Worm (Caenorhabditis elegans): ENCODE data around the gene C14B9.2.

C14B9.2 gene

DNA sequence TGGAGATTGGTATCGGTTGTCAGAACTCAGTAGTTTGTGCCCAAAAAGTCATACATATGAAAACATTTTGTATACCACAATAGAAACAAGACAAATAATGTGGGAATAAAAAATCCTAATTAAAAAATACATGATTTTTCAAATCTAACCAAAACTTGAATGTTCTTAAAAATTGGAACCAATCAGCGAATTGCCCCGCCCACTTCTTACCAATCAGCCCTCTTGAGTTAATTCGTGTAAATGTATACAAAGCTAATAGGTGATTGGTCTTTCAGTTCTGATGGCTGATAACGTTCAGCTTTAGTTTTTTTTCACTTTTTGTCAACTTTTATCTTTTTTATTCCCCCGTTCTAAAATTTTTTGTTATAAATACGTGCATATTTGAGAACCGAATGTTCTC is 41.8 kb downstream of the C14B9.2 start:
- no peak for TF ChIP-seq hlh-17 (GFP tag; optimal IDR thresholded peaks at IDR 0.05; ENCODE audit: borderline replicate concordance)
- no peak for TF ChIP-seq mab-9 (GFP tag; IDR thresholded peaks at IDR 0.05)
- no peak for TF ChIP-seq efl-3 (GFP tag; optimal IDR thresholded peaks at IDR 0.05)
- no peak for TF ChIP-seq snpc-4 (tag; optimal IDR thresholded peaks at IDR 0.05)
- TF ChIP-seq tbx-2 (tag; optimal IDR thresholded peaks at IDR 0.05), result no peak
- TF ChIP-seq unc-86 (tag; optimal IDR thresholded peaks at IDR 0.05), result no peak
- TF ChIP-seq unc-62 (GFP tag; optimal IDR thresholded peaks at IDR 0.05), result no peak
- no peak for TF ChIP-seq ces-1 (GFP tag; optimal IDR thresholded peaks at IDR 0.05)
- no peak for TF ChIP-seq lin-35 (GFP tag; optimal IDR thresholded peaks at IDR 0.05)
- no peak for TF ChIP-seq mdl-1 (tag; optimal IDR thresholded peaks at IDR 0.05)
- TF ChIP-seq jun-1 (tag; optimal IDR thresholded peaks at IDR 0.05), result no peak
- TF ChIP-seq pqm-1 (tag; optimal IDR thresholded peaks at IDR 0.05), result no peak
- TF ChIP-seq xbp-1 (tag; optimal IDR thresholded peaks at IDR 0.05), result no peak
- TF ChIP-seq nhr-12 (tag; optimal IDR thresholded peaks at IDR 0.05), result no peak
- TF ChIP-seq elt-3 (tag; optimal IDR thresholded peaks at IDR 0.05), result no peak
- TF ChIP-seq blmp-1 (tag; optimal IDR thresholded peaks at IDR 0.05), result no peak
- no peak for TF ChIP-seq nhr-11 (tag; optimal IDR thresholded peaks at IDR 0.05)

DNA sequence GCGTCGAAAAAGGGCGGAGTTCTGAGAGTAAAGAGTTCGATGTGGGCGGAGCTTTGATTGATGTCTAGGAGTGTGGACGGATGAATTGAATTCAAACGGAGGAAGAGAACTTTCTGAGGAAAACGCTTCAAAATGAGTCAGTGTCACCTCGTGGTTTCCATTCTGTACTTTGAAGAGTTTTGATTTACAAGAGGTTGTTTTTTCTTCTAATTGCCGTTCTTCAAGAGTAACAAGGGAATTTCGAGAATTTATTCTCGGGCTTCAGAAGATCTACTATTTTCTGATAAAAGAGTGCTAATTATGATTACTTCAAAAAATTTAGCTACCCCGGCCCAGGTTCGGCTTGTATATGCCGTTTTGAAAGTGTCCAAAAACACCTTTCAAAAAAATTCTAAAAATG is 42.8 kb downstream of the C14B9.2 start, which contains the start of gene C50C3.12:
TSS of gene C50C3.12 (plus strand) at position 301 of the 400 bp plus-strand sequence.
- TF ChIP-seq nhr-237 (tag; optimal IDR thresholded peaks at IDR 0.05), result no peak
- TF ChIP-seq C34B4.2 (tag; optimal IDR thresholded peaks at IDR 0.05), result no peak
- TF ChIP-seq nhr-90 (tag; optimal IDR thresholded peaks at IDR 0.05; ENCODE audit: poor library complexity), result no peak
- no peak for TF ChIP-seq ama-1 (optimal IDR thresholded peaks at IDR 0.05)
- no peak for TF ChIP-seq dsc-1 (tag; optimal IDR thresholded peaks at IDR 0.05)
- peak; percentile 3 for TF ChIP-seq lin-14 (GFP tag; optimal IDR thresholded peaks at IDR 0.05)

DNA sequence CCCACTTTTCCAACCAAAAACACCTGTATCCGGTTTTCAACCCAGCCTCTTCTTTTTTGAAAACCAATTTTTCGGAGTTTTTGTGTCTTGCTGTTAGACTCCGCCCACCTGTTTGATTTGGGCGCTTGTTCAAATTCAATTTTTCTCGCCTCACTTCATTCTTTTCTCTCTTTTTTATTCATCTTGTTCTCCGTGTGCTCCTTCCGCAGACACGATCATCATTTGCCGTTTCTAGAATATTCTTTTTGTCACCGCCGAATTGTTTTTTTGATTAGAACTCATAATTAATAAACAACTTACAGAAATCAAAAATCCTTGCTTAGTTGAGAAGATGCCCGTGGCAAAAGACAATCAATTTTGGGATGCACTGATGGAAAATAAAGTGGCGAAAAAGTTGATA is 45.5 kb downstream of the C14B9.2 start, which contains the start of gene C50C3.5:
TSS of gene C50C3.5 (plus strand) at position 301 of the 400 bp plus-strand sequence.
- TF ChIP-seq zag-1 (tag; optimal IDR thresholded peaks at IDR 0.05) (no peak), fkh-10 (GFP tag; optimal IDR thresholded peaks at IDR 0.05) (peak; percentile 52), lin-14 (GFP tag; optimal IDR thresholded peaks at IDR 0.05) (peak; percentile 37)

DNA sequence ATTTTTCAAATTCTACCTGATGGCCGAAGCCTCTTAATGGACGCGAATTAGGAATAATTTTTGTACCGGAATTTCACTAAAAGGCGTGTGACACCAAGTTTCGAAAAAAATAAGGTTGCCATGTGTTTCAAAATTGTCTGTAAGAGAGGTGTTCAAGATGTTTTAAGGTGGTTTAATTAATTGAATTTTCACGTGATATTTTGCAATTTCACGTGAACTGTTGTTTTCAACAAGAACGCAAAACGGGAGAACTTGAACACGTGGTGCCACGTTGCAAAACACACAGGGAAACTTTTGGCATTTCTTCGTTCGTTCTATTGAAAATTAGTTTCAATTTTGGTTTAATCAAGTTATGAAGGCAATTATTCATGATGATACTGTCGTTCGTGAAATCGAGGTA is 48.1 kb downstream of the C14B9.2 start, which contains the start of gene spc-2:
TSS of gene spc-2 (plus strand) at position 301 of the 400 bp plus-strand sequence.
- TF ChIP-seq unc-30 (tag; optimal IDR thresholded peaks at IDR 0.05) (no peak), nhr-11 (tag; optimal IDR thresholded peaks at IDR 0.05) (no peak), xbp-1 (tag; optimal IDR thresholded peaks at IDR 0.05) (no peak), vab-15 (tag; optimal IDR thresholded peaks at IDR 0.05) (no peak), mab-9 (GFP tag; IDR thresholded peaks at IDR 0.05) (no peak), irx-1 (tag; optimal IDR thresholded peaks at IDR 0.05) (no peak), ztf-4 (tag; optimal IDR thresholded peaks at IDR 0.05) (no peak), snu-23 (GFP tag; optimal IDR thresholded peaks at IDR 0.05) (no peak), ama-1 (optimal IDR thresholded peaks at IDR 0.05) (no peak), lsy-2 (tag; optimal IDR thresholded peaks at IDR 0.05) (no peak), egl-27 (tag; optimal IDR thresholded peaks at IDR 0.05) (no peak), nhr-85 (tag) (no peak), hlh-4 (tag; optimal IDR thresholded peaks at IDR 0.05) (no peak), unc-130 (tag; optimal IDR thresholded peaks at IDR 0.05) (no peak), tbx-2 (tag; optimal IDR thresholded peaks at IDR 0.05) (no peak), nhr-12 (tag; optimal IDR thresholded peaks at IDR 0.05) (no peak)

DNA sequence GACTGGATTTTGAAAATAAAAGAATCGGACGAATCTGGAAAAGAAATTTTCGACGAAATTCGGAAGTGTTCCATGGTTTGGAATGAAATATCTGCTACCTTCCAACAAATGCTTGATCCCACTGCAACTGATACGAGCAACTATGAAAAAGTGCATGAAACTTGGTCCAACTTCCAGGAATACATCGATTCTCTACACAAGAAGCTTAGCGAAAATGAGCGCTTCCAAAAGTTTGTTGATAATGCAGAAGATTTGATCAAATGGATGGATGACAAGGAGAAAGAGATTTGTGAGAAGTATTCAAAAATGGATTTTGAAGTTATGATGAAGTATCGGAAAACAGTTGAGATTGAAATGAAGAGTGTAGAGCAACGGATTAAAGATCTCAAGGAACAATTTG is 49.1 kb downstream of the C14B9.2 start:
- TF ChIP-seq egl-13 (tag; optimal IDR thresholded peaks at IDR 0.05) (no peak), tbx-2 (tag; optimal IDR thresholded peaks at IDR 0.05) (no peak), lin-13 (GFP tag; optimal IDR thresholded peaks at IDR 0.05) (no peak), sptf-1 (tag; optimal IDR thresholded peaks at IDR 0.05) (no peak), fkh-8 (tag; optimal IDR thresholded peaks at IDR 0.05) (no peak), ces-1 (GFP tag; optimal IDR thresholded peaks at IDR 0.05) (no peak), ceh-8 (GFP tag; optimal IDR thresholded peaks at IDR 0.05) (no peak), lin-15B (tag; optimal IDR thresholded peaks at IDR 0.05) (no peak), nhr-11 (tag; optimal IDR thresholded peaks at IDR 0.05) (no peak), unc-130 (tag; optimal IDR thresholded peaks at IDR 0.05) (no peak), nhr-28 (tag; optimal IDR thresholded peaks at IDR 0.05) (no peak), unc-62 (GFP tag; optimal IDR thresholded peaks at IDR 0.05) (no peak), ceh-63 (GFP tag; optimal IDR thresholded peaks at IDR 0.05) (no peak)

Data from whole organism, L1 larva.